Fruit fly (Drosophila melanogaster) whole organism, embryonic: ENCODE results near the gene CG12594.

Experiments used
- Atf-2 ChIP-seq: fragments of 200-800 bp; sonication (Bioruptor generic); optimal IDR thresholded peaks from 2 replicates; lab custom pipeline; 2016; ENCODE audit warnings: missing biosample characterization, missing genetic modification characterization
- B-H1 ChIP-seq: fragments of 200-800 bp; sonication (Bioruptor generic); IDR thresholded peaks from 3 replicates; pipeline ENCODE4 v1.3.6; 2022; ENCODE audit warnings: missing biosample characterization, missing genetic modification characterization
- CG10267 ChIP-seq: fragments of 200-800 bp; sonication (Bioruptor generic); optimal IDR thresholded peaks from 2 replicates; lab custom pipeline; 2018; ENCODE audit warnings: missing biosample characterization, mild to moderate bottlenecking, missing genetic modification characterization, moderate library complexity
- CG11085 ChIP-seq: fragments of 200-800 bp; sonication (Bioruptor generic); IDR thresholded peaks from 2 replicates; pipeline ENCODE4 v1.3.6; 2022; ENCODE audit warnings: missing biosample characterization, missing genetic modification characterization
- CG11504 ChIP-seq: fragments of 200-800 bp; sonication (Bioruptor generic); optimal IDR thresholded peaks from 3 replicates; lab custom pipeline; 2019; ENCODE audit warnings: missing biosample characterization, mild to moderate bottlenecking, missing genetic modification characterization, moderate library complexity
- CG13123 ChIP-seq: fragments of 200-800 bp; sonication (Bioruptor generic); optimal IDR thresholded peaks from 2 replicates; lab custom pipeline; 2016; ENCODE audit warnings: missing biosample characterization, missing genetic modification characterization
- CG15601 ChIP-seq: fragments of 200-800 bp; sonication (Bioruptor generic); optimal IDR thresholded peaks from 3 replicates; lab custom pipeline; 2019; ENCODE audit warnings: missing biosample characterization, mild to moderate bottlenecking, missing genetic modification characterization, moderate library complexity
- CG15696 ChIP-seq: fragments of 200-800 bp; sonication (Bioruptor generic); optimal IDR thresholded peaks from 2 replicates; lab custom pipeline; 2019; ENCODE audit warnings: missing biosample characterization, mild to moderate bottlenecking, missing genetic modification characterization, moderate library complexity
- CG1602 ChIP-seq: fragments of 200-800 bp; sonication (Bioruptor generic); optimal IDR thresholded peaks from 3 replicates; lab custom pipeline; 2016; ENCODE audit warnings: missing biosample characterization, missing genetic modification characterization
- CG17385 ChIP-seq: fragments of 200-800 bp; sonication (Bioruptor generic); optimal IDR thresholded peaks from 3 replicates; lab custom pipeline; 2018; ENCODE audit warnings: missing biosample characterization, mild to moderate bottlenecking, missing genetic modification characterization
- CG2116 ChIP-seq: fragments of 200-800 bp; sonication (Bioruptor generic); optimal IDR thresholded peaks from 3 replicates; lab custom pipeline; 2018; ENCODE audit warnings: missing biosample characterization, mild to moderate bottlenecking, missing genetic modification characterization
- CG2712 ChIP-seq: fragments of 200-800 bp; optimal IDR thresholded peaks from 3 replicates; lab custom pipeline; 2019; ENCODE audit warnings: missing biosample characterization, mild to moderate bottlenecking, missing genetic modification characterization, moderate library complexity
- CG30020 ChIP-seq: fragments of 200-800 bp; optimal IDR thresholded peaks from 2 replicates; lab custom pipeline; 2019; ENCODE audit warnings: missing biosample characterization, mild to moderate bottlenecking, missing genetic modification characterization, moderate library complexity
- CG3281 ChIP-seq: fragments of 200-800 bp; sonication (Bioruptor generic); optimal IDR thresholded peaks from 3 replicates; lab custom pipeline; 2017; ENCODE audit warnings: missing biosample characterization, mild to moderate bottlenecking, missing genetic modification characterization
- CG33213 ChIP-seq: fragments of 200-800 bp; sonication (Bioruptor generic); optimal IDR thresholded peaks from 3 replicates; lab custom pipeline; 2016; ENCODE audit warnings: missing biosample characterization, missing genetic modification characterization
- CG3407 ChIP-seq: fragments of 200-800 bp; sonication (Bioruptor generic); optimal IDR thresholded peaks from 2 replicates; lab custom pipeline; 2018; ENCODE audit warnings: missing biosample characterization, mild to moderate bottlenecking, missing genetic modification characterization
- CG5245 ChIP-seq: fragments of 200-800 bp; sonication (Bioruptor generic); optimal IDR thresholded peaks from 3 replicates; lab custom pipeline; 2016; ENCODE audit warnings: missing biosample characterization, missing genetic modification characterization
- CG6813 ChIP-seq: fragments of 200-800 bp; sonication (Bioruptor generic); optimal IDR thresholded peaks from 2 replicates; lab custom pipeline; 2017; ENCODE audit warnings: missing biosample characterization, missing genetic modification characterization, mild to moderate bottlenecking, moderate library complexity, missing genetic modification reagents
- CG7839 ChIP-seq: fragments of 200-800 bp; sonication (Bioruptor generic); optimal IDR thresholded peaks from 3 replicates; lab custom pipeline; 2018; ENCODE audit warnings: missing biosample characterization, mild to moderate bottlenecking, missing genetic modification characterization, moderate library complexity
- CG7987 ChIP-seq: fragments of 200-800 bp; sonication (Bioruptor generic); optimal IDR thresholded peaks from 2 replicates; lab custom pipeline; 2018; ENCODE audit warnings: missing biosample characterization, mild to moderate bottlenecking, missing genetic modification characterization, moderate library complexity
- CHES-1-like ChIP-seq: fragments of 200-800 bp; sonication (Bioruptor generic); optimal IDR thresholded peaks from 2 replicates; lab custom pipeline; 2016; ENCODE audit warnings: missing biosample characterization, missing genetic modification characterization
- D ChIP-seq, 2 experiments: fragments of 200-800 bp in 1 of 2; fragments of >200 bp in 1 of 2; sonication (Bioruptor generic) in 1 of 2; optimal IDR thresholded peaks; 2 replicates in 1 of 2; 3 replicates in 1 of 2; lab custom pipeline; 2017; ENCODE audit warnings: mild to moderate bottlenecking in 1 of 2, missing biosample characterization in 1 of 2, missing genetic modification characterization in 1 of 2, missing genetic modification reagents in 1 of 2
- Dbx ChIP-seq: fragments of 200-800 bp; sonication (Bioruptor generic); IDR thresholded peaks from 3 replicates; pipeline ENCODE4 v1.3.6; 2022; ENCODE audit warnings: missing biosample characterization, missing genetic modification characterization
- Dfd ChIP-seq, 2 experiments: fragments of >200 bp; optimal IDR thresholded peaks; 2 replicates each; lab custom pipeline; 2017; ENCODE audit warnings: missing biosample characterization in 2 of 2, missing genetic modification characterization in 2 of 2
- Dip3 ChIP-seq: fragments of 200-800 bp; sonication (Bioruptor generic); optimal IDR thresholded peaks from 3 replicates; lab custom pipeline; 2016; ENCODE audit warnings: missing biosample characterization, missing genetic modification characterization
- Gug ChIP-seq: fragments of 200-800 bp; sonication (Bioruptor generic); IDR thresholded peaks from 4 replicates; pipeline ENCODE4 v1.3.6; 2022; ENCODE audit warnings: missing biosample characterization, missing genetic modification characterization
- HLH3B ChIP-seq: fragments of 200-800 bp; sonication (Bioruptor generic); IDR thresholded peaks from 2 replicates; pipeline ENCODE4 v1.3.6; 2022; ENCODE audit warnings: missing biosample characterization, missing genetic modification characterization
- MTF-1 ChIP-seq: fragments of 200-800 bp; sonication (Bioruptor generic); optimal IDR thresholded peaks from 2 replicates; lab custom pipeline; 2018; ENCODE audit warnings: missing biosample characterization, mild to moderate bottlenecking, missing genetic modification characterization, borderline replicate concordance
- Scr ChIP-seq: fragments of 200-800 bp; sonication (Bioruptor generic); IDR thresholded peaks from 2 replicates; pipeline ENCODE4 v1.3.6; 2022; ENCODE audit warnings: missing biosample characterization, missing genetic modification characterization; ENCODE audit not compliant: partially characterized antibody
- Six4 ChIP-seq: fragments of 200-800 bp; sonication (Bioruptor generic); optimal IDR thresholded peaks from 2 replicates; lab custom pipeline; 2016; ENCODE audit warnings: missing biosample characterization, missing genetic modification characterization
- Stat92E ChIP-seq, 3 experiments: fragments of >200 bp in 2 of 3; fragments of 200-800 bp in 1 of 3; sonication (Bioruptor generic) in 1 of 3; optimal IDR thresholded peaks; 2 replicates each; lab custom pipeline; 2017 to 2019; ENCODE audit warnings: missing biosample characterization in 3 of 3, missing genetic modification characterization in 3 of 3, mild to moderate bottlenecking in 1 of 3, moderate library complexity in 1 of 3
- Trl ChIP-seq, 3 experiments: fragments of >200 bp in 2 of 3; fragments of 200-800 bp in 1 of 3; sonication (Bioruptor generic) in 1 of 3; optimal IDR thresholded peaks; 2 replicates in 1 of 3; 3 replicates in 2 of 3; lab custom pipeline; 2016 to 2017; ENCODE audit warnings: missing biosample characterization in 1 of 3, missing genetic modification characterization in 1 of 3
- amos ChIP-seq: fragments of 200-800 bp; sonication (Bioruptor generic); IDR thresholded peaks from 2 replicates; pipeline ENCODE4 v1.3.6; 2022; ENCODE audit warnings: missing biosample characterization, missing genetic modification characterization; ENCODE audit not compliant: partially characterized antibody
- bab2 ChIP-seq: fragments of 200-800 bp; sonication (Bioruptor generic); optimal IDR thresholded peaks from 2 replicates; lab custom pipeline; 2016; ENCODE audit warnings: missing biosample characterization, missing genetic modification characterization
- cad ChIP-seq: fragments of >200 bp; optimal IDR thresholded peaks from 2 replicates; lab custom pipeline; 2017; ENCODE audit warnings: missing biosample characterization, missing genetic modification characterization
- grn ChIP-seq: fragments of 200-800 bp; sonication (Bioruptor generic); optimal IDR thresholded peaks from 3 replicates; lab custom pipeline; 2017; ENCODE audit warnings: missing biosample characterization, missing genetic modification characterization
- jigr1 ChIP-seq: fragments of 200-800 bp; sonication (Bioruptor generic); IDR thresholded peaks from 3 replicates; pipeline ENCODE4 v1.3.6; 2022; ENCODE audit warnings: missing biosample characterization, missing genetic modification characterization
- kah ChIP-seq: fragments of 200-800 bp; sonication (Bioruptor generic); optimal IDR thresholded peaks from 2 replicates; lab custom pipeline; 2018; ENCODE audit warnings: missing biosample characterization, mild to moderate bottlenecking, missing genetic modification characterization
- klu ChIP-seq: fragments of 200-800 bp; sonication (Bioruptor generic); IDR thresholded peaks from 2 replicates; pipeline ENCODE4 v1.3.6; 2022; ENCODE audit warnings: missing biosample characterization, missing genetic modification characterization
- p53 ChIP-seq: fragments of 200-800 bp; sonication (Bioruptor generic); optimal IDR thresholded peaks from 2 replicates; lab custom pipeline; 2016; ENCODE audit warnings: missing biosample characterization, missing genetic modification characterization
- pita ChIP-seq: fragments of 200-800 bp; sonication (Bioruptor generic); optimal IDR thresholded peaks from 2 replicates; lab custom pipeline; 2017; ENCODE audit warnings: missing biosample characterization, mild to moderate bottlenecking, missing genetic modification characterization
- pnt ChIP-seq: fragments of 200-800 bp; sonication (Bioruptor generic); optimal IDR thresholded peaks from 3 replicates; lab custom pipeline; 2016; ENCODE audit warnings: missing biosample characterization, missing genetic modification characterization
- repo ChIP-seq: fragments of 200-800 bp; sonication (Bioruptor generic); optimal IDR thresholded peaks from 2 replicates; lab custom pipeline; 2016; ENCODE audit warnings: missing biosample characterization, missing genetic modification characterization
- sc ChIP-seq, 3 experiments: fragments of >200 bp in 2 of 3; fragments of 200-800 bp in 1 of 3; sonication (Bioruptor generic) in 1 of 3; optimal IDR thresholded peaks; 2 replicates in 2 of 3; 3 replicates in 1 of 3; lab custom pipeline; 2017; ENCODE audit warnings: mild to moderate bottlenecking in 1 of 3, missing biosample characterization in 1 of 3, missing genetic modification characterization in 1 of 3, missing genetic modification reagents in 1 of 3
- seq ChIP-seq: fragments of 200-800 bp; sonication (Bioruptor generic); IDR thresholded peaks from 2 replicates; pipeline ENCODE4 v1.3.6; 2022; ENCODE audit warnings: missing biosample characterization, missing genetic modification characterization
- sisA ChIP-seq: fragments of 200-800 bp; sonication (Bioruptor generic); IDR thresholded peaks from 2 replicates; pipeline ENCODE4 v1.3.6; 2022; ENCODE audit warnings: missing biosample characterization, missing genetic modification characterization
- sqz ChIP-seq: fragments of 200-800 bp; sonication (Bioruptor generic); optimal IDR thresholded peaks from 3 replicates; lab custom pipeline; 2018; ENCODE audit warnings: missing biosample characterization, mild to moderate bottlenecking, missing genetic modification characterization
- vvl ChIP-seq: fragments of 200-800 bp; sonication (Bioruptor generic); IDR thresholded peaks from 2 replicates; pipeline ENCODE4 v1.3.6; 2022; ENCODE audit warnings: missing biosample characterization, missing genetic modification characterization

The CG12594 gene

DNA sequence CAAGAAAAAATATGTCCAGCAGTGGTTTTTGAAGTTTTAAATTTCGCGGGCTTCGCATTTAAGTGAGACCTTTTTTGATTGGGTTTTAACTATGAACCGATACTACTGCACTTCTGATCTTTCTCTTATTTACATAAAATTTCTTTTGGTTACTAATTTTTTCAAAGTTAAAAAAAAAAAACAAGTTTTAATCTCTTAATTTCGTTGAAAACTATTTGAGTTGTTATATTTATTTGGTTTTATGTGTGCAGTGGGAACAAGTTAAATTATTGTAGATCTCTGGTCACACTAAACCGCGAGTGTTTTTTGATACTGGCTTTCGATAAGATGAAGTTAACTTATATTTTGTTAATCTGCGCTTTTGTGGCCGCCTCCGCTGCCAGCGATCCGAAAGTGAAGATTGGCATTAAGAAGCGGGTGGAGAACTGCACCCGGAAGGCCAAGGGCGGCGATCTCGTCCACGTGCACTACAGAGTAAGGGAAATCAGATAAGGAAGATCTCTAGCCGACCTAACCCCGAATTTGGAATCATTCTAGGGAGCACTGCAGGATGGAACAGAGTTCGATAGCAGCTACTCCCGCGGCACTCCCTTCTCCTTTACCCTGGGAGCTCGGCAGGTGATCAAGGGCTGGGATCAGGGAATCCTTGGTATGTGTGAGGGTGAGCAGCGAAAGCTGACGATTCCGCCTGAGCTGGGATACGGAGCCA lies 47.4 kb upstream of the CG12594 start, which contains the start of gene CG14715 (continued):
- TF ChIP-seq Atf-2 (GFP tag; lab: Kevin White, UChicago): no peak
- TF ChIP-seq klu (GFP tag; lab: Robert Waterston, UW): no peak
- TF ChIP-seq sc (optimal IDR thresholded peaks at IDR 0.05; lab: Kevin White, UChicago): no peak
- TF ChIP-seq sc (GFP tag; optimal IDR thresholded peaks at IDR 0.05; lab: Kevin White, UChicago): no peak
- no peak for TF ChIP-seq pita (GFP tag; lab: Kevin White, UChicago)
- peak; percentile 43 for TF ChIP-seq bab2 (GFP tag; lab: Kevin White, UChicago)
- no peak; the same call in 1 of the 2 replicates for TF ChIP-seq amos (GFP tag; lab: Robert Waterston, UW)
- peak; percentile 62 for TF ChIP-seq Scr
- TF ChIP-seq MTF-1: no peak
- peak; percentile 40 for TF ChIP-seq Dip3 (GFP tag; lab: Kevin White, UChicago)
- TF ChIP-seq p53 (GFP tag; lab: Kevin White, UChicago): no peak
- no peak for TF ChIP-seq Six4 (GFP tag; lab: Kevin White, UChicago)
- TF ChIP-seq CG5245: no peak
- peak; percentile 73 for TF ChIP-seq CG2116 (GFP tag; lab: Kevin White, UChicago)
- TF ChIP-seq HLH3B (GFP tag; lab: Robert Waterston, UW): no peak
- TF ChIP-seq CG11504 (tag; lab: Kevin White, UChicago): peak; percentile 74
- TF ChIP-seq sqz (GFP tag; lab: Kevin White, UChicago): no peak
- no peak for TF ChIP-seq jigr1 (GFP tag; lab: Robert Waterston, UW)
- no peak for TF ChIP-seq kah (GFP tag; lab: Kevin White, UChicago)
- no peak for TF ChIP-seq CG11085 (GFP tag; lab: Robert Waterston, UW)
- TF ChIP-seq CG15696: peak; percentile 41
- TF ChIP-seq Gug (GFP tag; lab: Robert Waterston, UW): peak; percentile 53; the same call in 1 of the 4 replicates
- no peak for TF ChIP-seq seq (GFP tag; lab: Robert Waterston, UW)
- TF ChIP-seq cad: no peak
- TF ChIP-seq CG7839 (tag; lab: Kevin White, UChicago): peak; percentile 48
- peak; percentile 16 for TF ChIP-seq CG17385 (GFP tag; lab: Kevin White, UChicago)
- no peak for TF ChIP-seq repo (GFP tag; lab: Kevin White, UChicago)
- TF ChIP-seq CG10267 (tag; lab: Kevin White, UChicago): peak; percentile 70
- TF ChIP-seq CG1602 (GFP tag; lab: Kevin White, UChicago): peak; percentile 33
- TF ChIP-seq B-H1 (GFP tag; lab: Robert Waterston, UW): 0 out of 3 replicates have a peak, but pooled peaks have one; percentile 16
- TF ChIP-seq D (optimal IDR thresholded peaks at IDR 0.05; lab: Kevin White, UChicago): no peak
- TF ChIP-seq D (GFP tag; optimal IDR thresholded peaks at IDR 0.05; lab: Kevin White, UChicago): no peak
- no peak for TF ChIP-seq CG7987 (GFP tag; lab: Kevin White, UChicago)
- TF ChIP-seq CG6813 (GFP tag; lab: Kevin White, UChicago): no peak
- no peak for TF ChIP-seq CG3281 (GFP tag; lab: Kevin White, UChicago)
- TF ChIP-seq vvl: peak; percentile 70
- peak; percentile 55 for TF ChIP-seq CHES-1-like
- peak; percentile 98 for TF ChIP-seq grn (GFP tag; lab: Kevin White, UChicago)
- no peak for TF ChIP-seq Dbx (GFP tag; lab: Robert Waterston, UW)
- no peak for TF ChIP-seq Trl (optimal IDR thresholded peaks at IDR 0.05; lab: Kevin White, UChicago)
- TF ChIP-seq Trl (GFP tag; optimal IDR thresholded peaks at IDR 0.05; lab: Kevin White, UChicago): no peak
- TF ChIP-seq CG13123 (GFP tag; lab: Kevin White, UChicago): no peak
- peak; percentile 58 for TF ChIP-seq CG2712
- no peak for TF ChIP-seq Dfd (GFP tag; optimal IDR thresholded peaks at IDR 0.05; lab: Kevin White, UChicago)
- no peak for TF ChIP-seq CG3407 (GFP tag; lab: Kevin White, UChicago)
- TF ChIP-seq CG33213 (GFP tag; lab: Kevin White, UChicago): peak; percentile 64
- peak; percentile 49 for TF ChIP-seq sisA (GFP tag; lab: Robert Waterston, UW)
- peak; percentile 57 for TF ChIP-seq CG15601 (tag; lab: Kevin White, UChicago)
- TF ChIP-seq CG30020 (tag; lab: Kevin White, UChicago): peak; percentile 55
- no peak for TF ChIP-seq Stat92E (GFP tag; optimal IDR thresholded peaks at IDR 0.05; lab: Kevin White, UChicago)
- TF ChIP-seq pnt (GFP tag; lab: Kevin White, UChicago): peak; percentile 55
